Fruit fly (Drosophila melanogaster): Measurements from ENCODE around the gene Frq1.

dm6 chrX:18207533-18207932, 52.4 kb downstream of the Frq1 start:
- TF ChIP-seq h (optimal IDR thresholded peaks at IDR 0.05) (no peak), ttk (optimal IDR thresholded peaks at IDR 0.05) (no peak), psq (optimal IDR thresholded peaks at IDR 0.05) (no peak)

Data from Kc167 (cell line).